Fruit fly (Drosophila melanogaster): ENCODE measurements around the gene TwdlT.

The TwdlT gene

DNA sequence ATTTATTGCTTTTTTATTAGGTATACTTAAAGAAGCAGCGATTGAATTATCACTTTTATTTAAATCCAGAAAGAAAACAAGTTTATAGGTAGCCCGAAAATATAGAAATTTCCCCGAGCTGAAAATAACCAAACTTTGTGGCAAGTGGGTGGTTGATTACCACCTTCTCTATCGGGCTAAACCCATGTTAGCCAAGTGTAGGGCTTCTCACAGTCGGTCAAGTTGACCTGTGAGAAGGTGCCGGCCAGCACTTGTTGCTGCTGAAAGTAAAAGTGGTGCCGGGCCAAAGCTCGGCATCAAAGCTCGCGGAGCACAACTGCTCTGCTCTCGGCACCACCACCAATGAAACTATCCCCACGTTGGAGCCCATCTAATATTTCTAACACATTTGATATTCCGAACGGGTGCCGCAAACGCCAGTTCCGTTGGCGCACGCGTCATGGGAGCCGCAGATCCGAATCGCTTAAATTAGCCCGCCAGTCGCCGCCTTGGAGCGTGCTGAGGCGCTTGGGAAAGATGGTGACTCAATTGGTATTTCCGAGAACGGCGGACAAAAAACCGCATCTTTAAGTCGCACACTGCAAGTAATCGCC lies 22.0 kb downstream of the TwdlT start (continued):
- TF ChIP-seq MTF-1 (GFP tag; optimal IDR thresholded peaks at IDR 0.05; ENCODE audit: borderline replicate concordance) = no peak
- no peak for TF ChIP-seq pros (GFP tag; optimal IDR thresholded peaks at IDR 0.05)
- TF ChIP-seq fd3F (GFP tag; optimal IDR thresholded peaks at IDR 0.05) = no peak
- no peak for TF ChIP-seq Hsf (GFP tag; optimal IDR thresholded peaks at IDR 0.05)
- no peak for TF ChIP-seq Dp (GFP tag; optimal IDR thresholded peaks at IDR 0.05)
- no peak for TF ChIP-seq hkb (optimal IDR thresholded peaks at IDR 0.05)
- peak; percentile 15; the same call in 1 of the 2 replicates for TF ChIP-seq hkb (GFP tag; IDR thresholded peaks at IDR 0.05)
- no peak for TF ChIP-seq crc (GFP tag; optimal IDR thresholded peaks at IDR 0.05)
- TF ChIP-seq Usf (GFP tag; optimal IDR thresholded peaks at IDR 0.05) = no peak
- TF ChIP-seq Dref (GFP tag; IDR thresholded peaks at IDR 0.05) = no peak
- no peak for TF ChIP-seq Hr39 (optimal IDR thresholded peaks at IDR 0.05)
- TF ChIP-seq zfh2 (GFP tag; optimal IDR thresholded peaks at IDR 0.05) = peak; percentile 9
- no peak for TF ChIP-seq Kr (GFP tag; optimal IDR thresholded peaks at IDR 0.05)
- no peak for TF ChIP-seq CG7839 (tag; optimal IDR thresholded peaks at IDR 0.05)
- no peak for TF ChIP-seq exex (tag; optimal IDR thresholded peaks at IDR 0.05)
- TF ChIP-seq CG7357 (GFP tag; IDR thresholded peaks at IDR 0.05) = peak; percentile 49; the same call in 2 of the 3 replicates
- peak in 1 of 2 experiments; percentile 16 for TF ChIP-seq Hr78 (GFP tag; optimal IDR thresholded peaks at IDR 0.05)
- TF ChIP-seq dan (GFP tag; IDR thresholded peaks at IDR 0.05) = no peak
- TF ChIP-seq Hmr (GFP tag; optimal IDR thresholded peaks at IDR 0.05) = no peak
- TF ChIP-seq usp (GFP tag; optimal IDR thresholded peaks at IDR 0.05) = no peak
- no peak for TF ChIP-seq ssp (GFP tag; IDR thresholded peaks at IDR 0.05)
- TF ChIP-seq CG33557 (GFP tag; optimal IDR thresholded peaks at IDR 0.05) = no peak
- no peak for TF ChIP-seq tup (GFP tag; optimal IDR thresholded peaks at IDR 0.05)
- TF ChIP-seq CG9437 (GFP tag; optimal IDR thresholded peaks at IDR 0.05) = no peak
- TF ChIP-seq maf-S (GFP tag; optimal IDR thresholded peaks at IDR 0.05) = no peak
- TF ChIP-seq CG32772 (GFP tag; IDR thresholded peaks at IDR 0.05) = no peak
- no peak for TF ChIP-seq CG11695 (GFP tag; IDR thresholded peaks at IDR 0.05)
- TF ChIP-seq Sox102F (GFP tag; optimal IDR thresholded peaks at IDR 0.05) = peak; percentile 24
- TF ChIP-seq CG17612 (GFP tag; IDR thresholded peaks at IDR 0.05) = no peak
- TF ChIP-seq CG18599 (GFP tag; optimal IDR thresholded peaks at IDR 0.05) = no peak
- TF ChIP-seq cwo (GFP tag; optimal IDR thresholded peaks at IDR 0.05) = no peak
- TF ChIP-seq CG8290 (GFP tag; optimal IDR thresholded peaks at IDR 0.05) = no peak
- peak in 1 of 2 experiments; percentile 17 for TF ChIP-seq CG8290 (tag; optimal IDR thresholded peaks at IDR 0.05)
- TF ChIP-seq Rfx (GFP tag; IDR thresholded peaks at IDR 0.05) = no peak
- no peak for TF ChIP-seq pho (GFP tag; optimal IDR thresholded peaks at IDR 0.05)
- peak; percentile 8 for TF ChIP-seq dmrt99B (tag; optimal IDR thresholded peaks at IDR 0.05)
- TF ChIP-seq slp2 (GFP tag; optimal IDR thresholded peaks at IDR 0.05) = no peak
- TF ChIP-seq Dad (GFP tag; optimal IDR thresholded peaks at IDR 0.05) = no peak
- TF ChIP-seq chn (GFP tag; optimal IDR thresholded peaks at IDR 0.05) = no peak
- TF ChIP-seq tin (GFP tag; optimal IDR thresholded peaks at IDR 0.05) = no peak
- TF ChIP-seq trh (GFP tag; optimal IDR thresholded peaks at IDR 0.05) = no peak
- TF ChIP-seq CG14667 (GFP tag; IDR thresholded peaks at IDR 0.05) = no peak
- no peak for TF ChIP-seq pan (optimal IDR thresholded peaks at IDR 0.05)
- TF ChIP-seq pan (GFP tag; optimal IDR thresholded peaks at IDR 0.05 in 1 of 2, IDR thresholded peaks at IDR 0.05 in 1 of 2) = peak in 1 of 2 experiments; percentile 31
- no peak for TF ChIP-seq lab (GFP tag; optimal IDR thresholded peaks at IDR 0.05)
- TF ChIP-seq schlank (tag; optimal IDR thresholded peaks at IDR 0.05) = no peak
- TF ChIP-seq Lim3 (GFP tag; IDR thresholded peaks at IDR 0.05) = no peak
- TF ChIP-seq GATAe (GFP tag; conservative IDR thresholded peaks at IDR 0.05) = no peak
- peak; percentile 29 for TF ChIP-seq cg (GFP tag; optimal IDR thresholded peaks at IDR 0.05)
- no peak for TF ChIP-seq CG3163 (GFP tag; optimal IDR thresholded peaks at IDR 0.05)
- TF ChIP-seq Optix (GFP tag; IDR thresholded peaks at IDR 0.05) = no peak
- no peak for TF ChIP-seq CG7556 (GFP tag; optimal IDR thresholded peaks at IDR 0.05)

Measured in whole organism, embryonic.